Worm (Caenorhabditis elegans) whole organism, L1 larva: ENCODE results near the gene C04A11.5.
A peak's percentile ranks its signal among the peaks of the same experiment; 100 is the strongest.

Source experiments
- C04F5.9 ChIP-seq: sonication (generic microtip); optimal IDR thresholded peaks from 2 replicates; lab custom pipeline; 2016; ENCODE audit warnings: missing genetic modification characterization, missing compliant biosample characterization
- C16A3.4 ChIP-seq: fragments of 150-350 bp; optimal IDR thresholded peaks from 2 replicates; lab custom pipeline; 2014; ENCODE audit warnings: missing biosample characterization, missing genetic modification characterization
- C34B4.2 ChIP-seq: sonication (generic microtip); optimal IDR thresholded peaks from 2 replicates; lab custom pipeline; 2017; ENCODE audit warnings: mild to moderate bottlenecking, missing genetic modification characterization, missing compliant biosample characterization
- Y116A8C.19 ChIP-seq: sonication (generic microtip); optimal IDR thresholded peaks from 2 replicates; lab custom pipeline; 2016; ENCODE audit warnings: missing compliant biosample characterization, missing genetic modification characterization, borderline replicate concordance
- aha-1 ChIP-seq: fragments of 150-350 bp; optimal IDR thresholded peaks from 2 replicates; lab custom pipeline; 2014; ENCODE audit warnings: missing biosample characterization, missing genetic modification characterization
- aly-2 ChIP-seq: fragments of 150-350 bp; optimal IDR thresholded peaks from 2 replicates; lab custom pipeline; 2014; ENCODE audit warnings: missing biosample characterization, missing genetic modification characterization
- blmp-1 ChIP-seq: fragments of 150-350 bp; optimal IDR thresholded peaks from 2 replicates; lab custom pipeline; 2014; ENCODE audit warnings: missing biosample characterization, missing genetic modification characterization
- ceh-82 ChIP-seq, 3 experiments: fragments of 150-350 bp in 1 of 3; sonication (generic microtip) in 2 of 3; optimal IDR thresholded peaks; 2 replicates each; lab custom pipeline; 2014 to 2017; ENCODE audit warnings: missing biosample characterization in 3 of 3, missing genetic modification characterization in 3 of 3
- ceh-90 ChIP-seq: sonication (generic microtip); optimal IDR thresholded peaks from 2 replicates; lab custom pipeline; 2016; ENCODE audit warnings: missing genetic modification characterization, missing compliant biosample characterization
- ces-1 ChIP-seq: fragments of 150-350 bp; optimal IDR thresholded peaks from 2 replicates; lab custom pipeline; 2014; ENCODE audit warnings: missing biosample characterization, missing genetic modification reagents, missing genetic modification characterization
- dpl-1 ChIP-seq, 3 experiments: fragments of 150-350 bp in 2 of 3; sonication (generic microtip) in 1 of 3; optimal IDR thresholded peaks; 2 replicates each; lab custom pipeline; 2014 to 2017; ENCODE audit warnings: missing biosample characterization in 3 of 3, missing genetic modification characterization in 3 of 3, missing genetic modification reagents in 3 of 3
- elt-3 ChIP-seq, 6 experiments: fragments of 150-350 bp in 1 of 6; sonication (generic microtip); optimal IDR thresholded peaks; 2 replicates each; lab custom pipeline; 2017 to 2018; ENCODE audit warnings: missing biosample characterization in 6 of 6, missing genetic modification characterization in 6 of 6, inconsistent platforms in 1 of 6
- ets-5 ChIP-seq: fragments of 200-800 bp; sonication (Bioruptor generic); IDR thresholded peaks from 2 replicates; pipeline ENCODE4 v1.3.6; 2022; ENCODE audit warnings: missing genetic modification characterization, missing compliant biosample characterization
- fkh-4 ChIP-seq: sonication (generic microtip); optimal IDR thresholded peaks from 2 replicates; lab custom pipeline; 2016; ENCODE audit warnings: missing compliant biosample characterization, missing genetic modification characterization, borderline replicate concordance
- fkh-8 ChIP-seq: sonication (generic microtip); optimal IDR thresholded peaks from 2 replicates; lab custom pipeline; 2016; ENCODE audit warnings: mild to moderate bottlenecking, missing genetic modification characterization, missing compliant biosample characterization
- fos-1 ChIP-seq: fragments of 150-350 bp; optimal IDR thresholded peaks from 2 replicates; lab custom pipeline; 2014; ENCODE audit warnings: missing biosample characterization, missing genetic modification characterization
- grh-1 ChIP-seq: fragments of 200-800 bp; sonication (Bioruptor generic); IDR thresholded peaks from 2 replicates; pipeline ENCODE4 v1.3.6; 2022; ENCODE audit warnings: missing genetic modification reagents, missing genetic modification characterization, missing compliant biosample characterization
- hlh-4 ChIP-seq: sonication (generic microtip); optimal IDR thresholded peaks from 2 replicates; lab custom pipeline; 2016; ENCODE audit warnings: mild to moderate bottlenecking, missing genetic modification characterization, missing compliant biosample characterization
- irx-1 ChIP-seq: sonication (generic microtip); optimal IDR thresholded peaks from 2 replicates; lab custom pipeline; 2016; ENCODE audit warnings: missing genetic modification characterization, missing compliant biosample characterization
- isw-1 ChIP-seq: fragments of 200-800 bp; sonication (Bioruptor generic); IDR thresholded peaks from 2 replicates; pipeline ENCODE4 v1.3.6; 2022; ENCODE audit warnings: missing genetic modification characterization, missing compliant biosample characterization
- lin-15B ChIP-seq: fragments of 150-350 bp; sonication (generic microtip); optimal IDR thresholded peaks from 3 replicates; lab custom pipeline; 2014; ENCODE audit warnings: missing biosample characterization, missing genetic modification characterization
- lin-35 ChIP-seq, 2 experiments: fragments of 150-350 bp; optimal IDR thresholded peaks; 2 replicates each; lab custom pipeline; 2014; ENCODE audit warnings: missing biosample characterization in 2 of 2, missing genetic modification characterization in 2 of 2, missing genetic modification reagents in 2 of 2
- lin-39 ChIP-seq: fragments of 150-350 bp; optimal IDR thresholded peaks from 2 replicates; lab custom pipeline; 2014; ENCODE audit warnings: missing biosample characterization, missing genetic modification reagents, missing genetic modification characterization
- lir-3 ChIP-seq: sonication (generic microtip); optimal IDR thresholded peaks from 2 replicates; lab custom pipeline; 2016; ENCODE audit warnings: mild to moderate bottlenecking, missing genetic modification characterization, moderate library complexity, missing compliant biosample characterization; ENCODE audit not compliant: poor library complexity
- lsy-2 ChIP-seq, 2 experiments: fragments of 150-350 bp; optimal IDR thresholded peaks; 2 replicates each; lab custom pipeline; 2014; ENCODE audit warnings: missing biosample characterization in 2 of 2, missing genetic modification characterization in 2 of 2
- mdl-1 ChIP-seq, 2 experiments: fragments of 150-350 bp; optimal IDR thresholded peaks; 2 replicates each; lab custom pipeline; 2014 to 2017; ENCODE audit warnings: missing biosample characterization in 2 of 2, missing genetic modification characterization in 2 of 2, inconsistent platforms in 1 of 2
- mef-2 ChIP-seq: fragments of 150-350 bp; optimal IDR thresholded peaks from 2 replicates; lab custom pipeline; 2014; ENCODE audit warnings: missing biosample characterization, missing genetic modification characterization
- nhr-11 ChIP-seq: fragments of 150-350 bp; optimal IDR thresholded peaks from 2 replicates; lab custom pipeline; 2014; ENCODE audit warnings: missing biosample characterization, missing genetic modification characterization
- nhr-19 ChIP-seq: fragments of 200-800 bp; sonication (Bioruptor generic); conservative IDR thresholded peaks from 2 replicates; pipeline ENCODE4 v1.3.6; 2022; ENCODE audit warnings: missing genetic modification characterization, missing compliant biosample characterization
- nhr-20 ChIP-seq: sonication (generic microtip); optimal IDR thresholded peaks from 2 replicates; lab custom pipeline; 2016; ENCODE audit warnings: mild to moderate bottlenecking, missing genetic modification characterization, missing compliant biosample characterization
- nhr-28 ChIP-seq: fragments of 150-350 bp; optimal IDR thresholded peaks from 2 replicates; lab custom pipeline; 2014; ENCODE audit warnings: missing biosample characterization, missing genetic modification characterization
- nhr-47 ChIP-seq: sonication (generic microtip); optimal IDR thresholded peaks from 2 replicates; lab custom pipeline; 2016; ENCODE audit warnings: mild to moderate bottlenecking, missing genetic modification characterization, moderate library complexity, missing compliant biosample characterization
- nhr-76 ChIP-seq: sonication (generic microtip); optimal IDR thresholded peaks from 2 replicates; lab custom pipeline; 2017; ENCODE audit warnings: missing biosample characterization, missing genetic modification characterization
- nhr-84 ChIP-seq: sonication (generic microtip); optimal IDR thresholded peaks from 2 replicates; lab custom pipeline; 2017; ENCODE audit warnings: missing biosample characterization, missing genetic modification characterization
- pax-3 ChIP-seq: fragments of 200-800 bp; sonication (Bioruptor generic); optimal IDR thresholded peaks from 2 replicates; lab custom pipeline; 2018; ENCODE audit warnings: mild to moderate bottlenecking, missing genetic modification characterization, moderate library complexity, missing compliant biosample characterization
- pqm-1 ChIP-seq: sonication (generic microtip); optimal IDR thresholded peaks from 3 replicates; lab custom pipeline; 2017; ENCODE audit warnings: missing biosample characterization, missing genetic modification characterization
- snu-23 ChIP-seq: sonication (generic microtip); optimal IDR thresholded peaks from 2 replicates; lab custom pipeline; 2016; ENCODE audit warnings: missing genetic modification characterization, missing compliant biosample characterization
- sox-4 ChIP-seq: sonication (generic microtip); optimal IDR thresholded peaks from 2 replicates; lab custom pipeline; 2016; ENCODE audit warnings: missing genetic modification characterization, missing compliant biosample characterization
- sptf-1 ChIP-seq: fragments of 150-350 bp; optimal IDR thresholded peaks from 2 replicates; lab custom pipeline; 2014; ENCODE audit warnings: missing biosample characterization, missing genetic modification characterization
- sup-37 ChIP-seq: fragments of 200-800 bp; sonication (Bioruptor generic); optimal IDR thresholded peaks from 2 replicates; lab custom pipeline; 2018; ENCODE audit warnings: mild to moderate bottlenecking, missing genetic modification characterization, missing compliant biosample characterization
- tlp-1 ChIP-seq: fragments of 150-350 bp; optimal IDR thresholded peaks from 2 replicates; lab custom pipeline; 2014; ENCODE audit warnings: missing biosample characterization, missing genetic modification characterization
- unc-130 ChIP-seq: fragments of 150-350 bp; optimal IDR thresholded peaks from 2 replicates; lab custom pipeline; 2017; ENCODE audit warnings: missing biosample characterization, missing genetic modification characterization, inconsistent platforms
- unc-30 ChIP-seq: sonication (generic microtip); optimal IDR thresholded peaks from 2 replicates; lab custom pipeline; 2017; ENCODE audit warnings: missing biosample characterization, missing genetic modification characterization
- unc-98 ChIP-seq: fragments of 200-800 bp; sonication (Bioruptor generic); IDR thresholded peaks from 2 replicates; pipeline ENCODE4 v1.3.6; 2022; ENCODE audit warnings: missing genetic modification characterization, missing compliant biosample characterization
- vab-15 ChIP-seq: sonication (generic microtip); optimal IDR thresholded peaks from 2 replicates; lab custom pipeline; 2017; ENCODE audit warnings: missing genotype, mild to moderate bottlenecking, missing genetic modification characterization, missing compliant biosample characterization
- xbp-1 ChIP-seq: sonication (generic microtip); optimal IDR thresholded peaks from 2 replicates; lab custom pipeline; 2016; ENCODE audit warnings: missing genetic modification characterization, missing compliant biosample characterization
- zag-1 ChIP-seq: fragments of 150-350 bp; optimal IDR thresholded peaks from 2 replicates; lab custom pipeline; 2014; ENCODE audit warnings: missing biosample characterization, missing genetic modification characterization
- ztf-11 ChIP-seq, 2 experiments: sonication (generic microtip); optimal IDR thresholded peaks; 2 replicates each; lab custom pipeline; 2016 to 2017; ENCODE audit warnings: missing genetic modification characterization in 2 of 2, missing biosample characterization in 1 of 2, missing compliant biosample characterization in 1 of 2
- ztf-4 ChIP-seq: fragments of 150-350 bp; optimal IDR thresholded peaks from 2 replicates; lab custom pipeline; 2014; ENCODE audit warnings: missing biosample characterization, missing genetic modification characterization

Gene C04A11.5

ce11 chrX:13700642-13701233 lies 36.4 kb downstream of the C04A11.5 start (continued):
- TF ChIP-seq aly-2 (tag; lab: Kevin White, UChicago): peak; percentile 96
- peak; percentile 83 for TF ChIP-seq nhr-84 (tag; lab: Kevin White, UChicago)
- TF ChIP-seq fkh-8 (tag; lab: Kevin White, UChicago): peak; percentile 98
- peak; percentile 97 for TF ChIP-seq fkh-4
- peak; percentile 95 for TF ChIP-seq C04F5.9 (tag; lab: Kevin White, UChicago)
- TF ChIP-seq grh-1: peak; percentile 97
- TF ChIP-seq nhr-76: peak; percentile 99
- TF ChIP-seq nhr-19 (GFP tag; lab: Robert Waterston, UW): peak; percentile 99
- peak; percentile 63 to 72 (median 69) for TF ChIP-seq dpl-1 (GFP tag; optimal IDR thresholded peaks at IDR 0.05; lab: Kevin White, UChicago)
- peak; percentile 99 for TF ChIP-seq unc-130 (tag; lab: Kevin White, UChicago)
- TF ChIP-seq lin-35 (GFP tag; optimal IDR thresholded peaks at IDR 0.05; lab: Kevin White, UChicago): peak; percentile 82 to 94
- TF ChIP-seq mef-2 (tag; lab: Kevin White, UChicago): peak; percentile 96
- TF ChIP-seq sup-37: peak; percentile 95
- peak; percentile 73 for TF ChIP-seq vab-15
- TF ChIP-seq tlp-1 (tag; lab: Kevin White, UChicago): no peak
- TF ChIP-seq C34B4.2: peak; percentile 64
- peak; percentile 98 to 100 (median 99) for TF ChIP-seq ceh-82 (tag; optimal IDR thresholded peaks at IDR 0.05; lab: Kevin White, UChicago)
- TF ChIP-seq aha-1: peak; percentile 96
- TF ChIP-seq Y116A8C.19 (tag; lab: Kevin White, UChicago): no peak
- TF ChIP-seq unc-30 (tag; lab: Kevin White, UChicago): peak; percentile 72
- TF ChIP-seq snu-23 (GFP tag; lab: Kevin White, UChicago): peak; percentile 100
- TF ChIP-seq irx-1 (tag; lab: Kevin White, UChicago): peak; percentile 100
- peak; percentile 92 for TF ChIP-seq isw-1
- TF ChIP-seq elt-3 (tag; optimal IDR thresholded peaks at IDR 0.05; lab: Kevin White, UChicago): peak; percentile 44 to 99 (median 86)
- TF ChIP-seq unc-98: peak; percentile 94
- peak; percentile 100 for TF ChIP-seq lin-39 (tag; lab: Kevin White, UChicago)
- TF ChIP-seq C16A3.4 (tag; lab: Kevin White, UChicago): peak; percentile 99
- TF ChIP-seq ztf-4 (tag; lab: Kevin White, UChicago): peak; percentile 99
- TF ChIP-seq hlh-4 (tag; lab: Kevin White, UChicago): peak; percentile 74
- peak; percentile 96 for TF ChIP-seq pax-3 (tag; lab: Kevin White, UChicago)
- peak; percentile 99 for TF ChIP-seq nhr-20 (tag; lab: Kevin White, UChicago)
- no peak for TF ChIP-seq ceh-90 (tag; lab: Kevin White, UChicago)
- TF ChIP-seq ztf-11 (tag; optimal IDR thresholded peaks at IDR 0.05; lab: Kevin White, UChicago): peak; percentile 93 to 97
- peak; percentile 95; the same call in 1 of the 2 replicates for TF ChIP-seq ets-5
- peak; percentile 100 for TF ChIP-seq nhr-47 (tag; lab: Kevin White, UChicago)
- peak; percentile 98 for TF ChIP-seq xbp-1 (tag; lab: Kevin White, UChicago)
- TF ChIP-seq lin-15B (tag; lab: Kevin White, UChicago): peak; percentile 51
- TF ChIP-seq lir-3: peak; percentile 96
- TF ChIP-seq ces-1: peak; percentile 84
- no peak for TF ChIP-seq sptf-1
- peak; percentile 36 for TF ChIP-seq pqm-1
- TF ChIP-seq sox-4: peak; percentile 100
- TF ChIP-seq nhr-11: peak; percentile 99
- peak; percentile 95 for TF ChIP-seq zag-1 (tag; lab: Kevin White, UChicago)
- TF ChIP-seq nhr-28 (tag; lab: Kevin White, UChicago): peak; percentile 58
- peak; percentile 64 for TF ChIP-seq blmp-1 (tag; lab: Kevin White, UChicago)
- TF ChIP-seq lsy-2 (tag; optimal IDR thresholded peaks at IDR 0.05; lab: Kevin White, UChicago): peak; percentile 95
- TF ChIP-seq mdl-1 (tag; optimal IDR thresholded peaks at IDR 0.05; lab: Kevin White, UChicago): peak; percentile 21 to 96
- TF ChIP-seq fos-1 (tag; lab: Kevin White, UChicago): peak; percentile 100
